Fruit fly (Drosophila melanogaster): ENCODE results near the gene CG14259.

Gene CG14259

dm6 chr3R:27135692-27136641, 41.6 kb downstream of the CG14259 start (continued):
- TF ChIP-seq Xbp1 (GFP tag; optimal IDR thresholded peaks at IDR 0.05) (peak; percentile 24), CG1529 (GFP tag; optimal IDR thresholded peaks at IDR 0.05) (peak; percentile 78), CG32767 (GFP tag; IDR thresholded peaks at IDR 0.05) (peak; percentile 57; the same call in 1 of the 2 replicates), chinmo (GFP tag; IDR thresholded peaks at IDR 0.05; ENCODE audit: partially characterized antibody) (no peak), CG10543 (GFP tag; optimal IDR thresholded peaks at IDR 0.05) (peak; percentile 33), CG31365 (tag; optimal IDR thresholded peaks at IDR 0.05) (peak; percentile 21), Meics (GFP tag; optimal IDR thresholded peaks at IDR 0.05) (peak; percentile 24), peb (GFP tag; IDR thresholded peaks at IDR 0.05) (no peak), Usf (GFP tag; optimal IDR thresholded peaks at IDR 0.05) (peak; percentile 25), Pdp1 (GFP tag; optimal IDR thresholded peaks at IDR 0.05) (peak; percentile 41 to 85), CG17829 (tag; optimal IDR thresholded peaks at IDR 0.05) (peak; percentile 33), CG32772 (GFP tag; IDR thresholded peaks at IDR 0.05) (0 out of 2 replicates have a peak, but pooled peaks have one; percentile 32), CG8765 (GFP tag; IDR thresholded peaks at IDR 0.05) (no peak), NC2β (GFP tag; optimal IDR thresholded peaks at IDR 0.05) (peak; percentile 86), CG6683 (GFP tag; optimal IDR thresholded peaks at IDR 0.05) (peak; percentile 42), CG10267 (tag; optimal IDR thresholded peaks at IDR 0.05) (peak; percentile 40), Hr3 (GFP tag; optimal IDR thresholded peaks at IDR 0.05) (peak; percentile 28), CG13624 (GFP tag; optimal IDR thresholded peaks at IDR 0.05) (peak; percentile 30), CG8359 (GFP tag; optimal IDR thresholded peaks at IDR 0.05; ENCODE audit: borderline replicate concordance) (peak; percentile 69), CG6654 (GFP tag; optimal IDR thresholded peaks at IDR 0.05) (no peak), CG15601 (tag; optimal IDR thresholded peaks at IDR 0.05) (peak; percentile 77), tin (GFP tag; optimal IDR thresholded peaks at IDR 0.05) (peak; percentile 13), vfl (GFP tag; optimal IDR thresholded peaks at IDR 0.05) (no peak), CG13296 (GFP tag; optimal IDR thresholded peaks at IDR 0.05) (peak; percentile 51), CG3995 (GFP tag; optimal IDR thresholded peaks at IDR 0.05) (no peak), pzg (GFP tag; optimal IDR thresholded peaks at IDR 0.05) (no peak), CG17361 (GFP tag; IDR thresholded peaks at IDR 0.05) (peak; percentile 65; the same call in 2 of the 3 replicates), Nf-YC (tag; optimal IDR thresholded peaks at IDR 0.05) (no peak), CG10565 (GFP tag; optimal IDR thresholded peaks at IDR 0.05) (peak; percentile 22), Nf-YB (GFP tag; optimal IDR thresholded peaks at IDR 0.05) (peak; percentile 51), ac (GFP tag; optimal IDR thresholded peaks at IDR 0.05) (peak; percentile 91), h (optimal IDR thresholded peaks at IDR 0.05) (no peak), CG14860 (GFP tag; IDR thresholded peaks at IDR 0.05; ENCODE audit: partially characterized antibody) (no peak), wdn (GFP tag; IDR thresholded peaks at IDR 0.05) (no peak), HLHmδ (GFP tag; optimal IDR thresholded peaks at IDR 0.05) (no peak), unpg (GFP tag; optimal IDR thresholded peaks at IDR 0.05) (peak; percentile 67), Mad (GFP tag; optimal IDR thresholded peaks at IDR 0.05) (peak; percentile 37), D19A (tag; optimal IDR thresholded peaks at IDR 0.05) (peak; percentile 69), lbe (GFP tag; optimal IDR thresholded peaks at IDR 0.05) (no peak), Bteb2 (GFP tag; optimal IDR thresholded peaks at IDR 0.05) (peak; percentile 58), nerfin-1 (tag; optimal IDR thresholded peaks at IDR 0.05) (peak; percentile 56), shn (GFP tag; optimal IDR thresholded peaks at IDR 0.05) (peak; percentile 56), CG2202 (tag; optimal IDR thresholded peaks at IDR 0.05) (peak; percentile 87), Dbx (GFP tag; IDR thresholded peaks at IDR 0.05) (no peak), CG3407 (GFP tag; optimal IDR thresholded peaks at IDR 0.05) (peak; percentile 83), CG17802 (tag; optimal IDR thresholded peaks at IDR 0.05) (peak; percentile 12), BEAF-32 (GFP tag; optimal IDR thresholded peaks at IDR 0.05) (no peak), CG34422 (GFP tag; IDR thresholded peaks at IDR 0.05) (0 out of 3 replicates have a peak, but pooled peaks have one; percentile 32)
